Fruit fly (Drosophila melanogaster): ENCODE measurements around the gene CG9168.

dm6 chr3L:1404549-1404948, 6.3 kb upstream of the CG9168 start:
- TF ChIP-seq CG13204 (GFP tag; optimal IDR thresholded peaks at IDR 0.05) (no peak), fd96Ca (GFP tag; IDR thresholded peaks at IDR 0.05) (no peak), D1 (tag; optimal IDR thresholded peaks at IDR 0.05) (no peak), Pif1A (GFP tag; optimal IDR thresholded peaks at IDR 0.05) (no peak), CG15710 (tag; optimal IDR thresholded peaks at IDR 0.05) (no peak), rn (GFP tag; IDR thresholded peaks at IDR 0.05) (no peak), CG32121 (GFP tag; IDR thresholded peaks at IDR 0.05) (no peak), CG8159 (tag; optimal IDR thresholded peaks at IDR 0.05) (no peak), CG4496 (GFP tag; IDR thresholded peaks at IDR 0.05) (no peak), Pif1B (GFP tag; optimal IDR thresholded peaks at IDR 0.05) (no peak)

All from whole organism, pupa.